Fruit fly (Drosophila melanogaster): ENCODE data around the gene Nthl1.

dm6 chr2L:20918733-20919132 lies 8.9 kb downstream of the Nthl1 start, which contains the start of the genes CG43739 and sky:
- TF ChIP-seq CG7045 (GFP tag; optimal IDR thresholded peaks at IDR 0.05): no peak
- TF ChIP-seq cic (GFP tag; optimal IDR thresholded peaks at IDR 0.05): peak; percentile 76
- TF ChIP-seq Clk (GFP tag; optimal IDR thresholded peaks at IDR 0.05): no peak
- peak; percentile 8 for TF ChIP-seq bab1 (GFP tag; optimal IDR thresholded peaks at IDR 0.05)
- no peak for TF ChIP-seq cnc (optimal IDR thresholded peaks at IDR 0.05)
- peak; percentile 3 for TF ChIP-seq CG12768 (GFP tag; optimal IDR thresholded peaks at IDR 0.05)
- TF ChIP-seq CG11617 (GFP tag; optimal IDR thresholded peaks at IDR 0.05): no peak
- TF ChIP-seq CG5204 (GFP tag; optimal IDR thresholded peaks at IDR 0.05): no peak
- TF ChIP-seq toe (GFP tag; optimal IDR thresholded peaks at IDR 0.05): no peak
- TF ChIP-seq CG33017 (tag; optimal IDR thresholded peaks at IDR 0.05): no peak
- no peak for TF ChIP-seq Hr96 (GFP tag; optimal IDR thresholded peaks at IDR 0.05)
- no peak for TF ChIP-seq ovo (GFP tag; optimal IDR thresholded peaks at IDR 0.05)
- no peak for TF ChIP-seq kay (GFP tag; ENCODE audit: borderline replicate concordance)
